Worm (Caenorhabditis elegans) whole organism, midembryonic: ENCODE data around the gene heri-1.

Source experiments
- cog-1 ChIP-seq: sonication (generic microtip); optimal IDR thresholded peaks from 2 replicates; lab custom pipeline; 2016; ENCODE audit warnings: missing genetic modification characterization, missing compliant biosample characterization
- flt-1 ChIP-seq: fragments of 200-800 bp; sonication (Bioruptor generic); IDR thresholded peaks from 2 replicates; pipeline ENCODE4 v1.3.6; 2022; ENCODE audit warnings: missing genetic modification characterization, missing compliant biosample characterization
- med-1 ChIP-seq: sonication (generic microtip); optimal IDR thresholded peaks from 2 replicates; lab custom pipeline; 2017; ENCODE audit warnings: missing genetic modification characterization, mild to moderate bottlenecking, missing compliant biosample characterization, antibody characterized with exemption, missing genetic modification reagents; ENCODE audit not compliant: insufficient read depth

DNA sequence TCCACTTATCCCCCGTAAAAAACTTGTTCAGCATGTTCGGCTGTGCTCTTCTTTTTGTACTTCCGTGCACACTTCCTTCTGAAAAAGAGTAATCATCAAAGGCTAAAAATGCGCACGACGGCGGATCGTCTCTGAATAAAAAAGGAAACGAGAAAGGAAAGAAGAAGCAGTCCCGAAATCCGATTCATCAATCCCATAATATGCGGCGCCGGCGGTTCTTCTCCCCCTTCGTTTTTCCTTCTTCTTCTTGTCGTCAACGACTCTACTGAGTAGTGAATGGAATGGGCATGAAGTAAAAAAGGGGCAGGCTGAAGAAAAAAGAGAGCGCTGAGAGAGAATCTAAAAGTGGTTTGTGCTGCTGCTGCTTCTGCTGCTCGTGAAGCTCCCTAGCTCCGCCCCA is 36.4 kb upstream of the heri-1 start:
- TF ChIP-seq med-1 (GFP tag; lab: Kevin White, UChicago) (no peak), cog-1 (no peak), flt-1 (no peak)
